Fruit fly (Drosophila melanogaster) whole organism, wandering third instar larva: ENCODE measurements around the gene CG10341.

Experiments used
- Abd-B ChIP-seq: fragments of >200 bp; optimal IDR thresholded peaks from 2 replicates; lab custom pipeline; 2017; ENCODE audit warnings: missing biosample characterization, missing genetic modification characterization
- Dfd ChIP-seq: fragments of >200 bp; optimal IDR thresholded peaks from 2 replicates; lab custom pipeline; 2017; ENCODE audit warnings: missing biosample characterization, missing genetic modification characterization
- dl ChIP-seq, 2 experiments: fragments of 175-275, 200-275 bp in 1 of 2; fragments of 200-275 bp in 1 of 2; sonication (Bioruptor generic); optimal IDR thresholded peaks; lab custom pipeline; 2018; ENCODE audit warnings: mild to moderate bottlenecking in 2 of 2, missing biosample characterization in 2 of 2, missing genetic modification characterization in 2 of 2, moderate library complexity in 2 of 2; ENCODE audit not compliant: partially characterized antibody in 2 of 2, insufficient read depth in 1 of 2

- no peak for TF ChIP-seq dl (GFP tag; optimal IDR thresholded peaks at IDR 0.05; lab: Kevin White, UChicago; ENCODE audit: insufficient read depth in 1 of 2, partially characterized antibody in 2 of 2)
- no peak for TF ChIP-seq Abd-B (GFP tag; lab: Kevin White, UChicago)
- no peak for TF ChIP-seq Dfd (GFP tag; lab: Kevin White, UChicago)
Measured at dm6 chr2L:18663395-18663794, 35.1 kb upstream of the CG10341 start.
